Worm (Caenorhabditis elegans): Measurements from ENCODE around the gene gadr-2.

gadr-2 gene

DNA sequence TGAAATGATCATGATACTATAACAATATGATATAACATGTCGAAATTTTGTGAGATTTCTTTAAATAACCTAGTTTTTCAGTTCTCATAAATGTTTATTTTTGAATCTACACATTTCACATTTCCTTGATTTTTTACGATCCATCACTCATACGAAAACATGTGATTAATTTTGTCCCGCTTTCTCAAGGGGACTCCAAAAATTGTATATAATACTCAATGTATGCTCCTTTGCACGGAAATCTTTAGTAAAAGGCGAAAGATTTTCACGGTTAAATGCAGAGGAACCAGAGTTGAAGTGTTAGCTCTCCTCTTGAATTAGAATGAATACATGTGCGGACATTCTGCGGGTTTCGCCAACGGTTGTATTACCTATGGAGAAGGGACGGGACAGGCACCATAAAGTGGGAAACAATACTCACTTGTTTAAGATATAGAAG is 20.6 kb downstream of the gadr-2 start:
- TF ChIP-seq ceh-83 (GFP tag; optimal IDR thresholded peaks at IDR 0.05): no peak
- no peak for TF ChIP-seq nhr-28 (tag; optimal IDR thresholded peaks at IDR 0.05)
- TF ChIP-seq ztf-11 (tag; optimal IDR thresholded peaks at IDR 0.05): no peak
- TF ChIP-seq snpc-4 (tag; optimal IDR thresholded peaks at IDR 0.05): no peak
- no peak for TF ChIP-seq lin-13 (tag; optimal IDR thresholded peaks at IDR 0.05)
- TF ChIP-seq blmp-1 (tag; optimal IDR thresholded peaks at IDR 0.05): no peak

- TF ChIP-seq snpc-4 (tag; optimal IDR thresholded peaks at IDR 0.05): no peak
- no peak for TF ChIP-seq mls-2 (tag; optimal IDR thresholded peaks at IDR 0.05)
- peak; percentile 27 for TF ChIP-seq hlh-1 (tag; optimal IDR thresholded peaks at IDR 0.05)
- TF ChIP-seq nhr-12 (tag; optimal IDR thresholded peaks at IDR 0.05): no peak
- TF ChIP-seq ceh-83 (GFP tag; optimal IDR thresholded peaks at IDR 0.05): no peak
- TF ChIP-seq nhr-76 (tag; optimal IDR thresholded peaks at IDR 0.05): no peak
- no peak for TF ChIP-seq zip-8 (tag; optimal IDR thresholded peaks at IDR 0.05)
- TF ChIP-seq ces-1 (GFP tag; optimal IDR thresholded peaks at IDR 0.05): peak; percentile 49
- no peak for TF ChIP-seq tbx-8 (GFP tag; optimal IDR thresholded peaks at IDR 0.05)
- peak; percentile 40 for TF ChIP-seq mep-1 (tag; optimal IDR thresholded peaks at IDR 0.05)
- no peak for TF ChIP-seq drap-1 (GFP tag; optimal IDR thresholded peaks at IDR 0.05)
These were observed 25.6 kb downstream of the gadr-2 start, which contains the start of gene copb-2 for ce11 chrIV:9459224-9459781. Gene copb-2 (plus strand): TSS chrIV:9459731.

ce11 chrIV:9457400-9457799 is 27.5 kb downstream of the gadr-2 start, which contains the start of gene cutl-17:
Gene cutl-17 (minus strand): TSS chrIV:9457500.
- TF ChIP-seq elt-1 (tag; optimal IDR thresholded peaks at IDR 0.05; ENCODE audit: borderline replicate concordance, insufficient read depth): no peak

DNA sequence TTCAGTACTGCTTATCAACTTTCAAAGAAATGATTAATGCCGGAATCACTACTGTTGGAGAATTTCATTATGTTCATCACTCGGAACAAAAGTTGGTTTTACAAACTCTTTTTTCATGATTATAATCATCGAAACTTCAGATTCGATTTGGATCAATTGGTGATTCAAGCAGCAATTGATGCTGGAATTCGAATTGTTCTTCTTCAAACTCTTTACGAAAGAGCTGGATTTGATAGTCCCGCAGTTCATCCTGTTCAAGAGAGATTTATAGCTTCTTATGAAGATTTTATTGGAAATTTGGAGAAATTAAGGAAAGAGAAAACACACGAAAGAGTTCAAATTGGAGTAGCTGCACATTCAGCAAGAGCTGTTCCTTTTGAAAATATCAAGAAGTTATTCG is 33.1 kb downstream of the gadr-2 start:
- TF ChIP-seq lsy-2 (tag; optimal IDR thresholded peaks at IDR 0.05): no peak
- TF ChIP-seq nhr-28 (tag; optimal IDR thresholded peaks at IDR 0.05): no peak
- TF ChIP-seq pha-4 (tag; optimal IDR thresholded peaks at IDR 0.05): no peak
- no peak for TF ChIP-seq sem-2 (GFP tag; optimal IDR thresholded peaks at IDR 0.05)
- TF ChIP-seq ceh-43 (GFP tag; optimal IDR thresholded peaks at IDR 0.05): no peak
- TF ChIP-seq ztf-11 (tag; optimal IDR thresholded peaks at IDR 0.05): no peak
- TF ChIP-seq zip-8 (tag; optimal IDR thresholded peaks at IDR 0.05): no peak
- TF ChIP-seq bed-3 (GFP tag; optimal IDR thresholded peaks at IDR 0.05): no peak
- no peak for TF ChIP-seq lin-13 (tag; optimal IDR thresholded peaks at IDR 0.05)
- TF ChIP-seq lin-32 (GFP tag; optimal IDR thresholded peaks at IDR 0.05): no peak

ce11 chrIV:9450375-9450774 is 34.6 kb downstream of the gadr-2 start, which contains the start of gene cpin-1:
Gene cpin-1 (plus strand): TSS chrIV:9450675.
- TF ChIP-seq sem-2 (GFP tag; optimal IDR thresholded peaks at IDR 0.05) (no peak), nhr-28 (tag; optimal IDR thresholded peaks at IDR 0.05) (no peak), blmp-1 (tag; optimal IDR thresholded peaks at IDR 0.05) (no peak), zip-8 (tag; optimal IDR thresholded peaks at IDR 0.05) (no peak), lin-13 (tag; optimal IDR thresholded peaks at IDR 0.05) (no peak), unc-39 (tag; optimal IDR thresholded peaks at IDR 0.05) (no peak), unc-120 (tag; optimal IDR thresholded peaks at IDR 0.05; ENCODE audit: poor library complexity, severe bottlenecking) (no peak), ham-2 (GFP tag; optimal IDR thresholded peaks at IDR 0.05) (no peak), nhr-237 (tag; optimal IDR thresholded peaks at IDR 0.05) (no peak)

ce11 chrIV:9447209-9447608 is 37.7 kb downstream of the gadr-2 start, which contains the start of gene hsp-12.6:
Gene hsp-12.6 (minus strand): TSS chrIV:9447228.
- TF ChIP-seq unc-62 (GFP tag; optimal IDR thresholded peaks at IDR 0.05) (no peak), nhr-12 (tag; optimal IDR thresholded peaks at IDR 0.05) (no peak), ceh-39 (tag; optimal IDR thresholded peaks at IDR 0.05) (no peak), M03D4.4 (tag; optimal IDR thresholded peaks at IDR 0.05) (no peak), snpc-4 (tag; optimal IDR thresholded peaks at IDR 0.05) (no peak), zip-8 (tag; optimal IDR thresholded peaks at IDR 0.05) (no peak), nhr-76 (tag; optimal IDR thresholded peaks at IDR 0.05) (no peak), sptf-1 (tag; optimal IDR thresholded peaks at IDR 0.05) (no peak), mep-1 (tag; optimal IDR thresholded peaks at IDR 0.05) (no peak), ceh-43 (GFP tag; optimal IDR thresholded peaks at IDR 0.05) (no peak), lsy-2 (tag; optimal IDR thresholded peaks at IDR 0.05) (no peak), lin-32 (GFP tag; optimal IDR thresholded peaks at IDR 0.05) (no peak), blmp-1 (tag; optimal IDR thresholded peaks at IDR 0.05) (no peak)

All from whole organism, mixed stage, embryonic.